Worm (Caenorhabditis elegans) whole organism, L1 larva: ENCODE data around the gene clk-2.

Source experiments
- C04F5.9 ChIP-seq: sonication (generic microtip); optimal IDR thresholded peaks from 2 replicates; lab custom pipeline; 2016; ENCODE audit warnings: missing genetic modification characterization, missing compliant biosample characterization
- Y116A8C.19 ChIP-seq: sonication (generic microtip); optimal IDR thresholded peaks from 2 replicates; lab custom pipeline; 2016; ENCODE audit warnings: missing compliant biosample characterization, missing genetic modification characterization, borderline replicate concordance
- aha-1 ChIP-seq: fragments of 150-350 bp; optimal IDR thresholded peaks from 2 replicates; lab custom pipeline; 2014; ENCODE audit warnings: missing biosample characterization, missing genetic modification characterization
- alr-1 ChIP-seq: fragments of 200-800 bp; sonication (Bioruptor generic); optimal IDR thresholded peaks from 2 replicates; lab custom pipeline; 2018; ENCODE audit warnings: borderline replicate concordance, mild to moderate bottlenecking, missing genetic modification characterization, missing compliant biosample characterization
- ceh-88 ChIP-seq: fragments of 200-800 bp; sonication (Bioruptor generic); IDR thresholded peaks from 2 replicates; pipeline ENCODE4 v1.3.6; 2022; ENCODE audit warnings: missing genetic modification characterization, missing compliant biosample characterization
- ces-1 ChIP-seq: fragments of 150-350 bp; optimal IDR thresholded peaks from 2 replicates; lab custom pipeline; 2014; ENCODE audit warnings: missing biosample characterization, missing genetic modification reagents, missing genetic modification characterization
- dpl-1 ChIP-seq, 3 experiments: fragments of 150-350 bp in 2 of 3; sonication (generic microtip) in 1 of 3; optimal IDR thresholded peaks; 2 replicates each; lab custom pipeline; 2014 to 2017; ENCODE audit warnings: missing biosample characterization in 3 of 3, missing genetic modification characterization in 3 of 3, missing genetic modification reagents in 3 of 3
- dsc-1 ChIP-seq: sonication (generic microtip); optimal IDR thresholded peaks from 2 replicates; lab custom pipeline; 2016; ENCODE audit warnings: mild to moderate bottlenecking, missing genetic modification characterization, missing compliant biosample characterization
- efl-3 ChIP-seq: fragments of 200-800 bp; sonication (Bioruptor generic); optimal IDR thresholded peaks from 2 replicates; lab custom pipeline; 2018; ENCODE audit warnings: mild to moderate bottlenecking, missing genetic modification characterization, missing compliant biosample characterization
- egl-27 ChIP-seq, 2 experiments: fragments of 150-350 bp in 1 of 2; sonication (generic microtip); optimal IDR thresholded peaks; 3 replicates each; lab custom pipeline; 2017 to 2018; ENCODE audit warnings: missing biosample characterization in 2 of 2, missing genetic modification characterization in 2 of 2, missing genetic modification reagents in 2 of 2
- elt-3 ChIP-seq, 6 experiments: fragments of 150-350 bp in 1 of 6; sonication (generic microtip); optimal IDR thresholded peaks; 2 replicates each; lab custom pipeline; 2017 to 2018; ENCODE audit warnings: missing biosample characterization in 6 of 6, missing genetic modification characterization in 6 of 6, inconsistent platforms in 1 of 6
- fkh-10 ChIP-seq: sonication (generic microtip); optimal IDR thresholded peaks from 2 replicates; lab custom pipeline; 2017; ENCODE audit warnings: missing biosample characterization, missing genetic modification reagents, missing genetic modification characterization
- fkh-8 ChIP-seq: sonication (generic microtip); optimal IDR thresholded peaks from 2 replicates; lab custom pipeline; 2016; ENCODE audit warnings: mild to moderate bottlenecking, missing genetic modification characterization, missing compliant biosample characterization
- hlh-17 ChIP-seq: fragments of 200-800 bp; sonication (Bioruptor generic); optimal IDR thresholded peaks from 2 replicates; lab custom pipeline; 2018; ENCODE audit warnings: missing genetic modification characterization, mild to moderate bottlenecking, missing compliant biosample characterization, moderate library complexity, borderline replicate concordance
- hlh-4 ChIP-seq: sonication (generic microtip); optimal IDR thresholded peaks from 2 replicates; lab custom pipeline; 2016; ENCODE audit warnings: mild to moderate bottlenecking, missing genetic modification characterization, missing compliant biosample characterization
- irx-1 ChIP-seq: sonication (generic microtip); optimal IDR thresholded peaks from 2 replicates; lab custom pipeline; 2016; ENCODE audit warnings: missing genetic modification characterization, missing compliant biosample characterization
- isw-1 ChIP-seq: fragments of 200-800 bp; sonication (Bioruptor generic); IDR thresholded peaks from 2 replicates; pipeline ENCODE4 v1.3.6; 2022; ENCODE audit warnings: missing genetic modification characterization, missing compliant biosample characterization
- jun-1 ChIP-seq: fragments of 150-350 bp; optimal IDR thresholded peaks from 2 replicates; lab custom pipeline; 2014; ENCODE audit warnings: missing biosample characterization, missing genetic modification reagents, missing genetic modification characterization
- lin-14 ChIP-seq: fragments of 200-800 bp; sonication (Bioruptor generic); optimal IDR thresholded peaks from 2 replicates; lab custom pipeline; 2018; ENCODE audit warnings: mild to moderate bottlenecking, missing genetic modification characterization, moderate library complexity, missing compliant biosample characterization
- lin-15B ChIP-seq: fragments of 150-350 bp; sonication (generic microtip); optimal IDR thresholded peaks from 3 replicates; lab custom pipeline; 2014; ENCODE audit warnings: missing biosample characterization, missing genetic modification characterization
- lin-35 ChIP-seq, 2 experiments: fragments of 150-350 bp; optimal IDR thresholded peaks; 2 replicates each; lab custom pipeline; 2014; ENCODE audit warnings: missing biosample characterization in 2 of 2, missing genetic modification characterization in 2 of 2, missing genetic modification reagents in 2 of 2
- lir-3 ChIP-seq: sonication (generic microtip); optimal IDR thresholded peaks from 2 replicates; lab custom pipeline; 2016; ENCODE audit warnings: mild to moderate bottlenecking, missing genetic modification characterization, moderate library complexity, missing compliant biosample characterization; ENCODE audit not compliant: poor library complexity
- lsy-2 ChIP-seq, 2 experiments: fragments of 150-350 bp; optimal IDR thresholded peaks; 2 replicates each; lab custom pipeline; 2014; ENCODE audit warnings: missing biosample characterization in 2 of 2, missing genetic modification characterization in 2 of 2
- mab-9 ChIP-seq: fragments of 200-800 bp; sonication (Bioruptor generic); IDR thresholded peaks from 2 replicates; pipeline ENCODE4 v1.3.6; 2022; ENCODE audit warnings: missing genetic modification reagents, missing genetic modification characterization, missing compliant biosample characterization
- mep-1 ChIP-seq: fragments of 150-350 bp; optimal IDR thresholded peaks from 2 replicates; lab custom pipeline; 2014; ENCODE audit warnings: missing biosample characterization, missing genetic modification characterization
- nhr-11 ChIP-seq: fragments of 150-350 bp; optimal IDR thresholded peaks from 2 replicates; lab custom pipeline; 2014; ENCODE audit warnings: missing biosample characterization, missing genetic modification characterization
- nhr-20 ChIP-seq: sonication (generic microtip); optimal IDR thresholded peaks from 2 replicates; lab custom pipeline; 2016; ENCODE audit warnings: mild to moderate bottlenecking, missing genetic modification characterization, missing compliant biosample characterization
- nhr-47 ChIP-seq: sonication (generic microtip); optimal IDR thresholded peaks from 2 replicates; lab custom pipeline; 2016; ENCODE audit warnings: mild to moderate bottlenecking, missing genetic modification characterization, moderate library complexity, missing compliant biosample characterization
- nhr-71 ChIP-seq: sonication (generic microtip); optimal IDR thresholded peaks from 2 replicates; lab custom pipeline; 2016; ENCODE audit warnings: mild to moderate bottlenecking, missing genetic modification characterization, moderate library complexity, missing compliant biosample characterization
- nhr-76 ChIP-seq: sonication (generic microtip); optimal IDR thresholded peaks from 2 replicates; lab custom pipeline; 2017; ENCODE audit warnings: missing biosample characterization, missing genetic modification characterization
- nhr-77 ChIP-seq: fragments of 150-350 bp; optimal IDR thresholded peaks from 2 replicates; lab custom pipeline; 2014; ENCODE audit warnings: missing biosample characterization, missing genetic modification characterization
- nhr-85 ChIP-seq: sonication (generic microtip); peaks from one replicate; lab custom pipeline; 2016; ENCODE audit warnings: missing genetic modification characterization, inconsistent platforms, missing compliant biosample characterization
- pax-3 ChIP-seq: fragments of 200-800 bp; sonication (Bioruptor generic); optimal IDR thresholded peaks from 2 replicates; lab custom pipeline; 2018; ENCODE audit warnings: mild to moderate bottlenecking, missing genetic modification characterization, moderate library complexity, missing compliant biosample characterization
- sup-37 ChIP-seq: fragments of 200-800 bp; sonication (Bioruptor generic); optimal IDR thresholded peaks from 2 replicates; lab custom pipeline; 2018; ENCODE audit warnings: mild to moderate bottlenecking, missing genetic modification characterization, missing compliant biosample characterization
- tlp-1 ChIP-seq: fragments of 150-350 bp; optimal IDR thresholded peaks from 2 replicates; lab custom pipeline; 2014; ENCODE audit warnings: missing biosample characterization, missing genetic modification characterization
- unc-130 ChIP-seq: fragments of 150-350 bp; optimal IDR thresholded peaks from 2 replicates; lab custom pipeline; 2017; ENCODE audit warnings: missing biosample characterization, missing genetic modification characterization, inconsistent platforms
- unc-62 ChIP-seq: fragments of 150-350 bp; optimal IDR thresholded peaks from 2 replicates; lab custom pipeline; 2014; ENCODE audit warnings: missing biosample characterization, missing genetic modification reagents, missing genetic modification characterization
- unc-86 ChIP-seq: sonication (generic microtip); optimal IDR thresholded peaks from 2 replicates; lab custom pipeline; 2016; ENCODE audit warnings: missing genetic modification characterization, missing compliant biosample characterization
- unc-98 ChIP-seq: fragments of 200-800 bp; sonication (Bioruptor generic); IDR thresholded peaks from 2 replicates; pipeline ENCODE4 v1.3.6; 2022; ENCODE audit warnings: missing genetic modification characterization, missing compliant biosample characterization
- vab-15 ChIP-seq: sonication (generic microtip); optimal IDR thresholded peaks from 2 replicates; lab custom pipeline; 2017; ENCODE audit warnings: missing genotype, mild to moderate bottlenecking, missing genetic modification characterization, missing compliant biosample characterization
- xbp-1 ChIP-seq: sonication (generic microtip); optimal IDR thresholded peaks from 2 replicates; lab custom pipeline; 2016; ENCODE audit warnings: missing genetic modification characterization, missing compliant biosample characterization
- zag-1 ChIP-seq: fragments of 150-350 bp; optimal IDR thresholded peaks from 2 replicates; lab custom pipeline; 2014; ENCODE audit warnings: missing biosample characterization, missing genetic modification characterization
- ztf-4 ChIP-seq: fragments of 150-350 bp; optimal IDR thresholded peaks from 2 replicates; lab custom pipeline; 2014; ENCODE audit warnings: missing biosample characterization, missing genetic modification characterization

The clk-2 gene

DNA sequence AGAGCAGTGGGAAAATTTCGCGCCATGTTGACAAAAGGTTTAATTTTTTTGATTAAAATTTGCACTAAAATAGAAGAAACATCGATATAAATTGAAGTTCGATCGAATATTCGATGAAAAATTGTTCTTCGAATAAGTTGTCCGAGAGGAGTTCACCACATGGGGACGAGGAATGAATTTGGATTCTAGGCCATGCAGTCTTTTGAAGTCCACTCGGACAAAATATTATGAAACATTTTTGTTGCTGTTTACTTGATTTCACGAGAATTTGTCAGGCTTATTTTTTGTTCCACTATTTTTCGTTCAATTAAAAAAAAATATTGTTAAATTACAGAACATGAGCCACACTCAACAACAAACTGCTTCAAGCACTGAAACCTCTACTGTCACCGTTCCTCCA, 2.3 kb upstream of the clk-2 start, which contains the start of the genes cux-7 and C07H6.2 (continued):
- TF ChIP-seq ces-1 (GFP tag; lab: Kevin White, UChicago): no peak
- peak; percentile 94 for TF ChIP-seq vab-15 (tag; lab: Kevin White, UChicago)
- TF ChIP-seq jun-1 (tag; lab: Kevin White, UChicago): peak; percentile 89
- peak; percentile 98 for TF ChIP-seq nhr-47 (tag; lab: Kevin White, UChicago)
- TF ChIP-seq isw-1 (GFP tag; lab: Robert Waterston, UW): peak; percentile 96
- no peak for TF ChIP-seq egl-27 (tag; optimal IDR thresholded peaks at IDR 0.05; lab: Kevin White, UChicago)
- peak; percentile 22 for TF ChIP-seq zag-1 (tag; lab: Kevin White, UChicago)
- no peak for TF ChIP-seq aha-1 (tag; lab: Kevin White, UChicago)
- peak; percentile 99 for TF ChIP-seq nhr-85 (tag; lab: Kevin White, UChicago)
- TF ChIP-seq lir-3 (tag; lab: Kevin White, UChicago): peak; percentile 99
- TF ChIP-seq lin-15B: peak; percentile 95
- TF ChIP-seq lin-14 (GFP tag; lab: Kevin White, UChicago): peak; percentile 96
- TF ChIP-seq elt-3 (tag; optimal IDR thresholded peaks at IDR 0.05; lab: Kevin White, UChicago): peak in 2 of 6 experiments; percentile 89 to 92
- TF ChIP-seq C04F5.9 (tag; lab: Kevin White, UChicago): peak; percentile 98
- peak; percentile 95 for TF ChIP-seq unc-86
- TF ChIP-seq fkh-10: peak; percentile 6
- TF ChIP-seq tlp-1 (tag; lab: Kevin White, UChicago): no peak
- TF ChIP-seq xbp-1 (tag; lab: Kevin White, UChicago): peak; percentile 97
- peak; percentile 99 for TF ChIP-seq dsc-1 (tag; lab: Kevin White, UChicago)
- TF ChIP-seq nhr-77: peak; percentile 63
- peak; percentile 99 for TF ChIP-seq hlh-17 (GFP tag; lab: Kevin White, UChicago)
- TF ChIP-seq dpl-1 (GFP tag; optimal IDR thresholded peaks at IDR 0.05; lab: Kevin White, UChicago): peak; percentile 79 to 87 (median 87)
- TF ChIP-seq nhr-71 (tag; lab: Kevin White, UChicago): peak; percentile 99
- no peak for TF ChIP-seq unc-62 (GFP tag; lab: Kevin White, UChicago)
- TF ChIP-seq nhr-20: peak; percentile 99
- TF ChIP-seq nhr-11: peak; percentile 75
- peak; percentile 97 for TF ChIP-seq hlh-4
- peak; percentile 89 for TF ChIP-seq ztf-4 (tag; lab: Kevin White, UChicago)
- peak; percentile 96 for TF ChIP-seq efl-3 (GFP tag; lab: Kevin White, UChicago)
- TF ChIP-seq fkh-8: peak; percentile 94
- no peak for TF ChIP-seq alr-1 (tag; lab: Kevin White, UChicago)
- no peak for TF ChIP-seq nhr-76 (tag; lab: Kevin White, UChicago)
- TF ChIP-seq Y116A8C.19 (tag; lab: Kevin White, UChicago): peak; percentile 100
- TF ChIP-seq sup-37 (GFP tag; lab: Kevin White, UChicago): peak; percentile 95
- TF ChIP-seq lsy-2 (tag; optimal IDR thresholded peaks at IDR 0.05; lab: Kevin White, UChicago): peak; percentile 94 to 96
- peak; percentile 85 for TF ChIP-seq unc-130 (tag; lab: Kevin White, UChicago)
- TF ChIP-seq irx-1 (tag; lab: Kevin White, UChicago): peak; percentile 100
- TF ChIP-seq, all 84 proteins: peak for 69

DNA sequence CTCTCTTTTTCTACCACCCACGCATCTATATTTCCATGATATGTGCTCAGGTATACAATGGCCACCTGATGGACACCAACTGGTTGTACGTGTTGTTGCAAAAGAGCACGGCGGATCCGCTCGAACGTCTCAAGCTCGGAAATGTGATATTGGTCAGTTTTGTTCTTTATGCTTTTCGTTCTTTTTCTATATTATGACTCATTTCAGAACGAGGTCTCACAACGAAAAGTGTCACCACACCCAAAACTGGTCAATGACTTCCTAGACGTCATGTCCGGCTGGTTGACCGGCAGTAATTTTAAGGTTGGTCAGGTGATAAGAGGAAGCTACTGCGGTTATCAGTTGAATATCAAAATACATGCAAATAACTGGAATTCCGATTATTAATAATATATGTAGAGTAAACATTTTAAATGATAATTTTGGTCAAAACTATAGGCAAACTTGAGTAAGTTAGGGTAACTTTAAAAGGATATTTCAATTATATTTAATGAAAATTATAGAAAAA, 10.1 kb downstream of the clk-2 start, which contains the start of gene cls-1:
Gene cls-1, plus strand, starts transcription at position 51 of the 508 bp plus-strand sequence.
- no peak for TF ChIP-seq unc-86
- no peak for TF ChIP-seq vab-15 (tag; lab: Kevin White, UChicago)
- TF ChIP-seq sup-37 (GFP tag; lab: Kevin White, UChicago): no peak
- TF ChIP-seq pax-3: no peak
- no peak for TF ChIP-seq zag-1 (tag; lab: Kevin White, UChicago)
- TF ChIP-seq mab-9: no peak
- no peak for TF ChIP-seq mep-1 (tag; lab: Kevin White, UChicago)
- TF ChIP-seq nhr-11: no peak
- no peak for TF ChIP-seq unc-98 (GFP tag; lab: Robert Waterston, UW)
- TF ChIP-seq ceh-88 (GFP tag; lab: Robert Waterston, UW): no peak
- no peak for TF ChIP-seq nhr-77
- no peak for TF ChIP-seq jun-1 (tag; lab: Kevin White, UChicago)
- no peak for TF ChIP-seq isw-1 (GFP tag; lab: Robert Waterston, UW)
- no peak for TF ChIP-seq lin-35 (GFP tag; optimal IDR thresholded peaks at IDR 0.05; lab: Kevin White, UChicago)
- no peak for TF ChIP-seq irx-1 (tag; lab: Kevin White, UChicago)
